Worm (Caenorhabditis elegans) whole organism, midembryonic: ENCODE results near the gene ndx-6.

Experiments
- T22C8.4 ChIP-seq: fragments of 200-800 bp; sonication (Bioruptor generic); IDR thresholded peaks from 2 replicates; pipeline ENCODE4 v1.3.6; 2022; ENCODE audit warnings: missing genetic modification characterization, missing compliant biosample characterization
- cog-1 ChIP-seq: sonication (generic microtip); optimal IDR thresholded peaks from 2 replicates; lab custom pipeline; 2016; ENCODE audit warnings: missing genetic modification characterization, missing compliant biosample characterization
- flt-1 ChIP-seq: fragments of 200-800 bp; sonication (Bioruptor generic); IDR thresholded peaks from 2 replicates; pipeline ENCODE4 v1.3.6; 2022; ENCODE audit warnings: missing genetic modification characterization, missing compliant biosample characterization
- klf-2 ChIP-seq: fragments of 200-800 bp; sonication (Bioruptor generic); conservative IDR thresholded peaks from 2 replicates; pipeline ENCODE4 v1.3.6; 2022; ENCODE audit warnings: missing genetic modification reagents, missing genetic modification characterization, missing compliant biosample characterization
- med-1 ChIP-seq: sonication (generic microtip); optimal IDR thresholded peaks from 2 replicates; lab custom pipeline; 2017; ENCODE audit warnings: missing genetic modification characterization, mild to moderate bottlenecking, missing compliant biosample characterization, antibody characterized with exemption, missing genetic modification reagents; ENCODE audit not compliant: insufficient read depth
- ref-1 ChIP-seq: fragments of 200-800 bp; sonication (Bioruptor generic); conservative IDR thresholded peaks from 2 replicates; pipeline ENCODE4 v1.3.6; 2022; ENCODE audit warnings: missing genetic modification reagents, missing genetic modification characterization, missing compliant biosample characterization
- tab-1 ChIP-seq: fragments of 200-800 bp; sonication (Bioruptor generic); IDR thresholded peaks from 2 replicates; pipeline ENCODE4 v1.3.6; 2022; ENCODE audit warnings: missing genetic modification characterization, missing compliant biosample characterization
- ztf-23 ChIP-seq: fragments of 200-800 bp; sonication (Bioruptor generic); IDR thresholded peaks from 2 replicates; pipeline ENCODE4 v1.3.6; 2022; ENCODE audit warnings: missing genetic modification reagents, missing genetic modification characterization, missing compliant biosample characterization
- ztf-29 ChIP-seq: fragments of 200-800 bp; sonication (Bioruptor generic); IDR thresholded peaks from 2 replicates; pipeline ENCODE4 v1.3.6; 2022; ENCODE audit warnings: missing genetic modification reagents, missing genetic modification characterization, missing compliant biosample characterization

ndx-6 gene

ce11 chrII:5389831-5390323 is at the start of gene ndx-6:
Gene ndx-6, minus strand, starts transcription at chrII:5389881.
- TF ChIP-seq cog-1 (tag; lab: Kevin White, UChicago) (peak; percentile 46), ztf-23 (GFP tag; lab: Robert Waterston, UW) (peak; percentile 73), klf-2 (GFP tag; lab: Robert Waterston, UW) (no peak), ztf-29 (GFP tag; lab: Robert Waterston, UW) (no peak), ref-1 (no peak), med-1 (no peak), flt-1 (GFP tag; lab: Robert Waterston, UW) (peak; percentile 83), T22C8.4 (0 out of 2 replicates have a peak, but pooled peaks have one; percentile 10), tab-1 (GFP tag; lab: Robert Waterston, UW) (0 out of 2 replicates have a peak, but pooled peaks have one; percentile 39)

ce11 chrII:5437586-5437985 is 47.9 kb upstream of the ndx-6 start, which contains the start of gene F07F6.1:
Gene F07F6.1, plus strand, starts transcription at chrII:5437886.
- TF ChIP-seq med-1 (no peak), cog-1 (tag; lab: Kevin White, UChicago) (no peak), ztf-29 (GFP tag; lab: Robert Waterston, UW) (no peak), T22C8.4 (no peak), tab-1 (GFP tag; lab: Robert Waterston, UW) (no peak), klf-2 (GFP tag; lab: Robert Waterston, UW) (no peak), flt-1 (GFP tag; lab: Robert Waterston, UW) (no peak), ztf-23 (GFP tag; lab: Robert Waterston, UW) (no peak), ref-1 (no peak)

- TF ChIP-seq ztf-23 (GFP tag; lab: Robert Waterston, UW) (no peak), cog-1 (tag; lab: Kevin White, UChicago) (no peak), flt-1 (GFP tag; lab: Robert Waterston, UW) (no peak), T22C8.4 (no peak), klf-2 (GFP tag; lab: Robert Waterston, UW) (no peak), ref-1 (no peak), med-1 (no peak), ztf-29 (GFP tag; lab: Robert Waterston, UW) (no peak), tab-1 (GFP tag; lab: Robert Waterston, UW) (no peak)
Measured at ce11 chrII:5436833-5437232, 47.2 kb upstream of the ndx-6 start, which contains the start of gene dct-5. Gene dct-5, minus strand, starts transcription at chrII:5436933.

ce11 chrII:5433069-5433468 is 43.4 kb upstream of the ndx-6 start, which contains the start of gene srx-114:
Gene srx-114, minus strand, starts transcription at chrII:5433169.
- TF ChIP-seq ztf-23 (GFP tag; lab: Robert Waterston, UW) (no peak), ztf-29 (GFP tag; lab: Robert Waterston, UW) (no peak), med-1 (no peak), tab-1 (GFP tag; lab: Robert Waterston, UW) (no peak), cog-1 (tag; lab: Kevin White, UChicago) (no peak), klf-2 (GFP tag; lab: Robert Waterston, UW) (no peak), flt-1 (GFP tag; lab: Robert Waterston, UW) (no peak), T22C8.4 (no peak), ref-1 (no peak)

ce11 chrII:5429522-5430257 is 40.0 kb upstream of the ndx-6 start, which contains the start of the genes F07F6.4 and F07F6.2:
Gene F07F6.4, minus strand, starts transcription at chrII:5429572.
Gene F07F6.2, plus strand, starts transcription at chrII:5430207.
- TF ChIP-seq ztf-23 (GFP tag; lab: Robert Waterston, UW) (no peak), med-1 (no peak), tab-1 (GFP tag; lab: Robert Waterston, UW) (no peak), T22C8.4 (no peak)

- TF ChIP-seq med-1, result no peak
- TF ChIP-seq T22C8.4, result no peak
- TF ChIP-seq ztf-23 (GFP tag; lab: Robert Waterston, UW), result no peak
- TF ChIP-seq klf-2 (GFP tag; lab: Robert Waterston, UW), result no peak
- TF ChIP-seq tab-1 (GFP tag; lab: Robert Waterston, UW), result no peak
- TF ChIP-seq flt-1 (GFP tag; lab: Robert Waterston, UW), result no peak
- no peak for TF ChIP-seq ztf-29 (GFP tag; lab: Robert Waterston, UW)
- TF ChIP-seq ref-1, result no peak
- TF ChIP-seq cog-1 (tag; lab: Kevin White, UChicago), result no peak
Measured at ce11 chrII:5426470-5426869, 36.8 kb upstream of the ndx-6 start.

- TF ChIP-seq cog-1 (tag; lab: Kevin White, UChicago) (peak; percentile 17), flt-1 (GFP tag; lab: Robert Waterston, UW) (no peak), ztf-23 (GFP tag; lab: Robert Waterston, UW) (0 out of 2 replicates have a peak, but pooled peaks have one; percentile 54)
Measured at ce11 chrII:5426054-5426453, 36.4 kb upstream of the ndx-6 start.

- TF ChIP-seq ztf-29 (GFP tag; lab: Robert Waterston, UW) (no peak), klf-2 (GFP tag; lab: Robert Waterston, UW) (no peak), ref-1 (no peak), flt-1 (GFP tag; lab: Robert Waterston, UW) (no peak), tab-1 (GFP tag; lab: Robert Waterston, UW) (no peak), T22C8.4 (no peak), cog-1 (tag; lab: Kevin White, UChicago) (no peak), med-1 (no peak), ztf-23 (GFP tag; lab: Robert Waterston, UW) (no peak)
Measured at ce11 chrII:5425633-5426032, 36.0 kb upstream of the ndx-6 start, which contains the start of gene F07F6.8. Gene F07F6.8, minus strand, starts transcription at chrII:5425733.

- TF ChIP-seq tab-1 (GFP tag; lab: Robert Waterston, UW), result no peak
- no peak for TF ChIP-seq cog-1 (tag; lab: Kevin White, UChicago)
- TF ChIP-seq med-1, result no peak
- TF ChIP-seq klf-2 (GFP tag; lab: Robert Waterston, UW), result no peak
- no peak; the same call in 1 of the 2 replicates for TF ChIP-seq flt-1 (GFP tag; lab: Robert Waterston, UW)
- TF ChIP-seq T22C8.4, result no peak
- TF ChIP-seq ref-1, result no peak
- no peak for TF ChIP-seq ztf-29 (GFP tag; lab: Robert Waterston, UW)
- TF ChIP-seq ztf-23 (GFP tag; lab: Robert Waterston, UW), result no peak
Measured at ce11 chrII:5423832-5424231, 34.2 kb upstream of the ndx-6 start, which contains the start of gene F07F6.7. Gene F07F6.7, minus strand, starts transcription at chrII:5423858.
